Worm (Caenorhabditis elegans) whole organism, late embryonic: Measurements from ENCODE around the gene cct-2.

Source experiments
- C08G9.2 ChIP-seq: sonication (generic microtip); optimal IDR thresholded peaks from 2 replicates; lab custom pipeline; 2016; ENCODE audit warnings: mild to moderate bottlenecking, missing genetic modification characterization, moderate library complexity, missing compliant biosample characterization
- C38D4.7 ChIP-seq: fragments of 200-800 bp; sonication (Bioruptor generic); optimal IDR thresholded peaks from 2 replicates; lab custom pipeline; 2018; ENCODE audit warnings: mild to moderate bottlenecking, missing genetic modification characterization, moderate library complexity, missing compliant biosample characterization
- ceh-14 ChIP-seq: sonication (generic microtip); optimal IDR thresholded peaks from 2 replicates; lab custom pipeline; 2016; ENCODE audit warnings: missing genotype, missing genetic modification characterization, missing compliant biosample characterization
- ceh-18 ChIP-seq: sonication (generic microtip); optimal IDR thresholded peaks from 2 replicates; lab custom pipeline; 2016; ENCODE audit warnings: missing genetic modification characterization, missing compliant biosample characterization
- ceh-19 ChIP-seq: fragments of 200-800 bp; sonication (Bioruptor generic); optimal IDR thresholded peaks from 2 replicates; lab custom pipeline; 2018; ENCODE audit warnings: mild to moderate bottlenecking, missing genetic modification characterization, missing compliant biosample characterization
- ceh-34 ChIP-seq: sonication (generic microtip); optimal IDR thresholded peaks from 2 replicates; lab custom pipeline; 2016; ENCODE audit warnings: mild to moderate bottlenecking, missing genetic modification characterization, missing compliant biosample characterization
- ceh-6 ChIP-seq: fragments of 200-800 bp; sonication (Bioruptor generic); optimal IDR thresholded peaks from 2 replicates; lab custom pipeline; 2018; ENCODE audit warnings: mild to moderate bottlenecking, missing genetic modification characterization, missing compliant biosample characterization
- ceh-9 ChIP-seq: sonication (generic microtip); optimal IDR thresholded peaks from 2 replicates; lab custom pipeline; 2016; ENCODE audit warnings: mild to moderate bottlenecking, missing genetic modification characterization, inconsistent platforms, missing compliant biosample characterization
- dve-1 ChIP-seq: sonication (generic microtip); optimal IDR thresholded peaks from 2 replicates; lab custom pipeline; 2017; ENCODE audit warnings: antibody characterized with exemption, mild to moderate bottlenecking, missing genetic modification characterization, missing compliant biosample characterization
- eyg-1 ChIP-seq: sonication (generic microtip); optimal IDR thresholded peaks from 2 replicates; lab custom pipeline; 2016; ENCODE audit warnings: missing genotype, missing genetic modification characterization, missing compliant biosample characterization
- fax-1 ChIP-seq: sonication (generic microtip); optimal IDR thresholded peaks from 2 replicates; lab custom pipeline; 2016; ENCODE audit warnings: missing genotype, missing genetic modification characterization, missing compliant biosample characterization
- fkh-6 ChIP-seq: sonication (generic microtip); optimal IDR thresholded peaks from 2 replicates; lab custom pipeline; 2016; ENCODE audit warnings: missing genetic modification characterization, missing compliant biosample characterization
- gmeb-2 ChIP-seq: sonication (generic microtip); optimal IDR thresholded peaks from 2 replicates; lab custom pipeline; 2016; ENCODE audit warnings: missing genetic modification characterization, inconsistent platforms, missing compliant biosample characterization
- hlh-13 ChIP-seq: fragments of 200-800 bp; sonication (Bioruptor generic); optimal IDR thresholded peaks from 2 replicates; lab custom pipeline; 2018; ENCODE audit warnings: mild to moderate bottlenecking, missing genetic modification characterization, missing compliant biosample characterization
- hlh-15 ChIP-seq: sonication (generic microtip); optimal IDR thresholded peaks from 2 replicates; lab custom pipeline; 2016; ENCODE audit warnings: missing genetic modification characterization, missing compliant biosample characterization
- hlh-30 ChIP-seq: sonication (generic microtip); optimal IDR thresholded peaks from 2 replicates; lab custom pipeline; 2017; ENCODE audit warnings: antibody characterized with exemption, missing genetic modification characterization, missing compliant biosample characterization; ENCODE audit not compliant: insufficient read depth
- hlh-8 ChIP-seq: sonication (generic microtip); optimal IDR thresholded peaks from 2 replicates; lab custom pipeline; 2016; ENCODE audit warnings: missing genotype, missing genetic modification characterization, missing compliant biosample characterization
- lin-11 ChIP-seq: fragments of 200-800 bp; sonication (Bioruptor generic); optimal IDR thresholded peaks from 2 replicates; lab custom pipeline; 2018; ENCODE audit warnings: mild to moderate bottlenecking, missing genetic modification characterization, missing compliant biosample characterization
- mec-3 ChIP-seq: sonication (generic microtip); optimal IDR thresholded peaks from 2 replicates; lab custom pipeline; 2016; ENCODE audit warnings: borderline replicate concordance, missing genetic modification characterization, missing compliant biosample characterization
- npax-4 ChIP-seq: sonication (generic microtip); optimal IDR thresholded peaks from 2 replicates; lab custom pipeline; 2016; ENCODE audit warnings: missing genetic modification characterization, missing compliant biosample characterization
- pag-3 ChIP-seq: sonication (generic microtip); optimal IDR thresholded peaks from 2 replicates; lab custom pipeline; 2016; ENCODE audit warnings: missing compliant biosample characterization, missing genetic modification characterization, borderline replicate concordance
- pax-1 ChIP-seq: fragments of 150-350 bp; optimal IDR thresholded peaks from 2 replicates; lab custom pipeline; 2014; ENCODE audit warnings: missing biosample characterization, missing genetic modification characterization
- pqm-1 ChIP-seq: sonication (generic microtip); optimal IDR thresholded peaks from 2 replicates; lab custom pipeline; 2016; ENCODE audit warnings: missing genetic modification characterization, missing compliant biosample characterization
- rnt-1 ChIP-seq: sonication (generic microtip); optimal IDR thresholded peaks from 2 replicates; lab custom pipeline; 2016; ENCODE audit warnings: missing genetic modification characterization, missing compliant biosample characterization
- sdc-2 ChIP-seq: sonication (generic microtip); optimal IDR thresholded peaks from 2 replicates; lab custom pipeline; 2016; ENCODE audit warnings: missing genotype, missing genetic modification characterization, missing compliant biosample characterization
- tbx-2 ChIP-seq: sonication (generic microtip); optimal IDR thresholded peaks from 2 replicates; lab custom pipeline; 2016; ENCODE audit warnings: missing genetic modification characterization, missing compliant biosample characterization
- unc-42 ChIP-seq: sonication (generic microtip); optimal IDR thresholded peaks from 2 replicates; lab custom pipeline; 2016; ENCODE audit warnings: missing genotype, missing genetic modification characterization, missing compliant biosample characterization
- unc-86 ChIP-seq: sonication (generic microtip); optimal IDR thresholded peaks from 2 replicates; lab custom pipeline; 2016; ENCODE audit warnings: missing genetic modification characterization, missing compliant biosample characterization

Gene cct-2

ce11 chrII:8931405-8932149 is 4.0 kb downstream of the cct-2 start:
- TF ChIP-seq hlh-13 (GFP tag; lab: Kevin White, UChicago) (no peak), unc-42 (tag; lab: Kevin White, UChicago) (peak; percentile 29), sdc-2 (tag; lab: Kevin White, UChicago) (peak; percentile 9), ceh-18 (tag; lab: Kevin White, UChicago) (peak; percentile 11)

- TF ChIP-seq ceh-9 (tag; lab: Kevin White, UChicago) (no peak), fax-1 (tag; lab: Kevin White, UChicago) (no peak)
- TF ChIP-seq, all 69 proteins: peak for 0
Measured at ce11 chrII:8932392-8932791, 4.9 kb downstream of the cct-2 start.

- no peak for TF ChIP-seq pax-1 (tag; lab: Kevin White, UChicago)
Measured at ce11 chrII:8933693-8934432, 6.3 kb downstream of the cct-2 start, which contains the start of gene T21B10.3. TSS of gene T21B10.3 (plus strand) at chrII:8934382.

ce11 chrII:8938907-8939622 is 11.5 kb downstream of the cct-2 start:
- TF ChIP-seq sdc-2 (tag; lab: Kevin White, UChicago) (no peak), lin-11 (no peak), fkh-6 (tag; lab: Kevin White, UChicago) (no peak), ceh-6 (GFP tag; lab: Kevin White, UChicago) (no peak), npax-4 (tag; lab: Kevin White, UChicago) (no peak)

- TF ChIP-seq hlh-30 (tag; lab: Kevin White, UChicago) = no peak
- no peak for TF ChIP-seq C08G9.2
- TF ChIP-seq C38D4.7 = no peak
- no peak for TF ChIP-seq ceh-34 (tag; lab: Kevin White, UChicago)
- TF ChIP-seq rnt-1 (tag; lab: Kevin White, UChicago) = no peak
- no peak for TF ChIP-seq hlh-15 (tag; lab: Kevin White, UChicago)
- no peak for TF ChIP-seq mec-3 (tag; lab: Kevin White, UChicago)
- no peak for TF ChIP-seq sdc-2 (tag; lab: Kevin White, UChicago)
- TF ChIP-seq unc-86 (tag; lab: Kevin White, UChicago) = no peak
- no peak for TF ChIP-seq pqm-1 (tag; lab: Kevin White, UChicago)
- no peak for TF ChIP-seq pag-3 (tag; lab: Kevin White, UChicago)
- no peak for TF ChIP-seq tbx-2
- no peak for TF ChIP-seq npax-4 (tag; lab: Kevin White, UChicago)
- no peak for TF ChIP-seq hlh-8
- no peak for TF ChIP-seq eyg-1
- no peak for TF ChIP-seq gmeb-2 (tag; lab: Kevin White, UChicago)
- no peak for TF ChIP-seq ceh-14 (tag; lab: Kevin White, UChicago)
- TF ChIP-seq dve-1 (tag; lab: Kevin White, UChicago) = no peak
- TF ChIP-seq ceh-19 = no peak
Measured at ce11 chrII:8940362-8940940, 12.9 kb downstream of the cct-2 start, which contains the start of the genes set-17 and T21B10.4. TSS of gene set-17 (minus strand) at chrII:8940488. TSS of gene T21B10.4 (plus strand) at chrII:8940894.
